Worm (Caenorhabditis elegans) whole organism, early embryonic: ENCODE measurements around the gene R08A2.1.

Experiments used
- B0310.2 ChIP-seq: sonication (generic microtip); optimal IDR thresholded peaks from 2 replicates; lab custom pipeline; 2016; ENCODE audit warnings: mild to moderate bottlenecking, missing genetic modification characterization, missing compliant biosample characterization
- F13C5.2 ChIP-seq: sonication (generic microtip); optimal IDR thresholded peaks from 2 replicates; lab custom pipeline; 2017; ENCODE audit warnings: mild to moderate bottlenecking, missing genetic modification characterization, inconsistent platforms, missing compliant biosample characterization
- aly-1 ChIP-seq: sonication (generic microtip); optimal IDR thresholded peaks from 2 replicates; lab custom pipeline; 2016; ENCODE audit warnings: missing genetic modification characterization, missing compliant biosample characterization
- ama-1 ChIP-seq: fragments of 150-350 bp; optimal IDR thresholded peaks from 2 replicates; lab custom pipeline; 2014
- ceh-13 ChIP-seq: fragments of 200-800 bp; sonication (Bioruptor generic); optimal IDR thresholded peaks from 2 replicates; lab custom pipeline; 2018; ENCODE audit warnings: mild to moderate bottlenecking, missing genetic modification characterization, missing compliant biosample characterization
- ceh-36 ChIP-seq: sonication (generic microtip); optimal IDR thresholded peaks from 2 replicates; lab custom pipeline; 2016; ENCODE audit warnings: missing genetic modification characterization, inconsistent platforms, missing compliant biosample characterization
- ets-7 ChIP-seq: sonication (generic microtip); optimal IDR thresholded peaks from 2 replicates; lab custom pipeline; 2016; ENCODE audit warnings: missing genotype, missing genetic modification characterization, missing compliant biosample characterization
- flt-1 ChIP-seq: fragments of 200-800 bp; sonication (Bioruptor generic); IDR thresholded peaks from 2 replicates; pipeline ENCODE4 v1.3.6; 2022; ENCODE audit warnings: missing genetic modification characterization, missing compliant biosample characterization
- hmbx-1 ChIP-seq: sonication (generic microtip); optimal IDR thresholded peaks from 2 replicates; lab custom pipeline; 2016; ENCODE audit warnings: mild to moderate bottlenecking, missing genetic modification characterization, missing compliant biosample characterization
- hmg-4 ChIP-seq: fragments of 200-800 bp; sonication (Bioruptor generic); optimal IDR thresholded peaks from 2 replicates; lab custom pipeline; 2018; ENCODE audit warnings: mild to moderate bottlenecking, missing genetic modification characterization, missing compliant biosample characterization
- hnd-1 ChIP-seq: sonication (generic microtip); optimal IDR thresholded peaks from 2 replicates; lab custom pipeline; 2016; ENCODE audit warnings: missing genetic modification characterization, missing compliant biosample characterization
- pes-1 ChIP-seq: fragments of 200-800 bp; sonication (Bioruptor generic); IDR thresholded peaks from 2 replicates; pipeline ENCODE4 v1.3.6; 2022; ENCODE audit warnings: missing genetic modification reagents, missing genetic modification characterization, missing compliant biosample characterization
- scrt-1 ChIP-seq: fragments of 200-800 bp; sonication (Bioruptor generic); IDR thresholded peaks from 2 replicates; pipeline ENCODE4 v1.3.6; 2022; ENCODE audit warnings: missing genetic modification characterization, missing compliant biosample characterization
- sea-1 ChIP-seq: fragments of 200-800 bp; sonication (Bioruptor generic); conservative IDR thresholded peaks from 2 replicates; pipeline ENCODE4 v1.3.6; 2022; ENCODE audit warnings: missing genetic modification characterization, missing compliant biosample characterization
- tbx-11 ChIP-seq: fragments of 200-800 bp; sonication (Bioruptor generic); IDR thresholded peaks from 2 replicates; pipeline ENCODE4 v1.3.6; 2022; ENCODE audit warnings: missing genetic modification characterization, missing compliant biosample characterization
- tbx-37 ChIP-seq: fragments of 200-800 bp; sonication (Bioruptor generic); conservative IDR thresholded peaks from 2 replicates; pipeline ENCODE4 v1.3.6; 2022; ENCODE audit warnings: missing genetic modification reagents, missing genetic modification characterization, missing compliant biosample characterization
- tra-4 ChIP-seq: sonication (generic microtip); optimal IDR thresholded peaks from 2 replicates; lab custom pipeline; 2017; ENCODE audit warnings: missing genetic modification characterization, missing compliant biosample characterization

R08A2.1 gene

DNA sequence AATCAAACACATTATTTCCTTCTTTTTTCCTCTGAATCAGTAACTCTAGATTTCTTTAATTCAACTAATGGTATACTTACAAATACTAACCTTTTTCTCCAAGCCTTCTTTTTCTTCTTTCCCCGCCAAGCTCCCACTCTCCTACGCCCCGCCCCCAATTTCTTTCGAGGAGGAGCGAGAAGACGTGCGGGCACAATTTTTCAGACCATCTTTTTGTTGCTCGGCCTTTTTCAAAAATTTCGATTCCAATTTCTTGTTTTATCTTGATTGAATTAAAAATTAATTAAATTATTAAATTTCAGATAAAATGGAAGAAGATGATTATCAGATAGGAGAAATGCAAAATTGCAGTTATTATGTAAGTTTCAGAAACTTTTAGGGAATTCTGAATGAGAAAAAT is 39.4 kb downstream of the R08A2.1 start, which contains the start of gene C47E8.3:
C47E8.3 (plus strand) TSS at position 301 of the 400 bp plus-strand sequence.
- TF ChIP-seq B0310.2 (tag; lab: Kevin White, UChicago) (no peak), ets-7 (tag; lab: Kevin White, UChicago) (no peak), hmg-4 (no peak), F13C5.2 (tag; lab: Kevin White, UChicago) (no peak), pes-1 (GFP tag; lab: Robert Waterston, UW) (no peak), ceh-36 (tag; lab: Kevin White, UChicago) (no peak), sea-1 (GFP tag; lab: Robert Waterston, UW) (no peak), ceh-13 (GFP tag; lab: Kevin White, UChicago) (no peak), scrt-1 (GFP tag; lab: Robert Waterston, UW) (no peak), tbx-11 (GFP tag; lab: Robert Waterston, UW) (no peak), hnd-1 (tag; lab: Kevin White, UChicago) (no peak), tbx-37 (GFP tag; lab: Robert Waterston, UW) (no peak), ama-1 (lab: Kevin White, UChicago) (no peak), aly-1 (tag; lab: Kevin White, UChicago) (no peak), tra-4 (no peak), flt-1 (no peak), hmbx-1 (no peak)

DNA sequence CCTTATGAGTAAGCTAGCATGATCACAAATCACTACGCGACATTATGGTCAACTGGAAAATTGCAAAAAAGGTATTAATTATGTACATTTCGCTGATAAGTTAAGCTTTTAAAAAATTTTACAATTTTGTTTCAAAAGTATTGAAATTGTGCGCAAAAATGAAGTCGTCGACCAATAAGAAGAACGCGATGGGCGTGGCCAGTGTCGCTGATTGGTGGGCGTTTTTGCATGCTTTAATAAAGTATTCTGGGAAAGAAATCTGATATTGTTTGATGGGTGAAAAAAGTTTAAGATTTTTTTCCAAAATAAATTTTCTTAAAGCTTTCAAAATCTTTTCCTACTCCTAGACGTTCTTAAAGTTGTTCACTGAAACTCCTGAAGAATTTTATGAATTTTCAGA is 41.1 kb downstream of the R08A2.1 start:
- no peak for TF ChIP-seq flt-1
- no peak for TF ChIP-seq tbx-37 (GFP tag; lab: Robert Waterston, UW)
- TF ChIP-seq tra-4, result no peak
- no peak for TF ChIP-seq B0310.2 (tag; lab: Kevin White, UChicago)
- no peak for TF ChIP-seq ets-7 (tag; lab: Kevin White, UChicago)
- TF ChIP-seq ceh-13 (GFP tag; lab: Kevin White, UChicago), result no peak
- no peak for TF ChIP-seq sea-1 (GFP tag; lab: Robert Waterston, UW)
- no peak for TF ChIP-seq F13C5.2 (tag; lab: Kevin White, UChicago)
- no peak for TF ChIP-seq hnd-1 (tag; lab: Kevin White, UChicago)
- no peak for TF ChIP-seq hmg-4
- TF ChIP-seq hmbx-1, result no peak
- no peak for TF ChIP-seq scrt-1 (GFP tag; lab: Robert Waterston, UW)
- TF ChIP-seq aly-1 (tag; lab: Kevin White, UChicago), result no peak
- TF ChIP-seq ceh-36 (tag; lab: Kevin White, UChicago), result no peak
